Fruit fly (Drosophila melanogaster): ENCODE measurements around the gene CG33303.
A peak's percentile ranks its signal among the peaks of the same experiment; 100 is the strongest.

Gene CG33303

DNA sequence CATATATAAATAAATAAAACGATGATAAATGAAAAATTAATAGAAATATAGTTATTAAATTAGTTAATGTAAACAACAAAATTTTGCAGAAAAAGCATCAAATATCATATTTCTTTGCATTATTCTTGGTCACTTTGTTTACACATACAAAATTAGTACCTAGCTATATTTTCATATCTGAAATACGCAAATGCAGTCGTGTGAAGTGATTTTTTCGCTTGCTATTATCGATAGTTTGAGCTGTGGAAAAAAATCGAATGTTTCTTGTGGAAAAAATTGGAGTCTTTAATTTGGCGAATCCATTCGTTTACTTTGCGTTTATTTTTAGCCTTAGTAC lies 20.9 kb upstream of the CG33303 start, which contains the start of gene Cnot4 (continued):
- TF ChIP-seq Sry-δ (GFP tag; optimal IDR thresholded peaks at IDR 0.05) (peak; percentile 61), Hsf (GFP tag; optimal IDR thresholded peaks at IDR 0.05) (no peak), CG8089 (GFP tag; optimal IDR thresholded peaks at IDR 0.05) (no peak), psq (GFP tag; optimal IDR thresholded peaks at IDR 0.05) (no peak), CG6765 (GFP tag; optimal IDR thresholded peaks at IDR 0.05) (no peak), CG14441 (GFP tag; IDR thresholded peaks at IDR 0.05) (no peak), MBD-R2 (GFP tag; IDR thresholded peaks at IDR 0.05) (no peak), abd-A (tag; optimal IDR thresholded peaks at IDR 0.05) (no peak)

dm6 chr2L:10395642-10396487 lies 20.3 kb upstream of the CG33303 start, which contains the start of gene Mdh1:
Gene Mdh1, minus strand, starts transcription at chr2L:10396332.
- TF ChIP-seq exex (tag; optimal IDR thresholded peaks at IDR 0.05) (peak; percentile 19), croc (GFP tag; conservative IDR thresholded peaks at IDR 0.05) (no peak), pum (GFP tag; optimal IDR thresholded peaks at IDR 0.05) (no peak), sens (GFP tag) (peak; percentile 75), CoRest (tag; optimal IDR thresholded peaks at IDR 0.05) (no peak), Nf-YB (GFP tag; optimal IDR thresholded peaks at IDR 0.05) (peak; percentile 6), phol (tag; optimal IDR thresholded peaks at IDR 0.05) (peak; percentile 25), pzg (GFP tag; optimal IDR thresholded peaks at IDR 0.05) (peak; percentile 35), slou (GFP tag; optimal IDR thresholded peaks at IDR 0.05) (no peak), Scr (GFP tag; IDR thresholded peaks at IDR 0.05; ENCODE audit: partially characterized antibody) (0 out of 2 replicates have a peak, but pooled peaks have one; percentile 35), CG5953 (GFP tag; IDR thresholded peaks at IDR 0.05) (no peak), Sry-δ (GFP tag; optimal IDR thresholded peaks at IDR 0.05) (peak; percentile 53), CG6654 (GFP tag; optimal IDR thresholded peaks at IDR 0.05) (no peak), Meics (GFP tag; optimal IDR thresholded peaks at IDR 0.05) (no peak), CG10565 (GFP tag; optimal IDR thresholded peaks at IDR 0.05) (no peak), Usf (GFP tag; optimal IDR thresholded peaks at IDR 0.05) (no peak), Nf-YC (tag; optimal IDR thresholded peaks at IDR 0.05) (peak; percentile 29), Dref (GFP tag; IDR thresholded peaks at IDR 0.05) (peak; percentile 58), lmd (GFP tag; IDR thresholded peaks at IDR 0.05) (no peak), vvl (GFP tag; IDR thresholded peaks at IDR 0.05) (peak; percentile 7; the same call in 1 of the 2 replicates), CG30403 (GFP tag; optimal IDR thresholded peaks at IDR 0.05) (no peak), CG3995 (GFP tag; optimal IDR thresholded peaks at IDR 0.05) (peak; percentile 99), Dp (GFP tag; optimal IDR thresholded peaks at IDR 0.05) (peak; percentile 1), Pdp1 (GFP tag; optimal IDR thresholded peaks at IDR 0.05) (peak in 1 of 2 experiments; percentile 88), Elba2 (GFP tag; optimal IDR thresholded peaks at IDR 0.05) (peak; percentile 92), Side (GFP tag; optimal IDR thresholded peaks at IDR 0.05) (no peak), Rx (GFP tag; IDR thresholded peaks at IDR 0.05) (no peak), CG1792 (GFP tag; optimal IDR thresholded peaks at IDR 0.05) (no peak), CG11560 (tag; IDR thresholded peaks at IDR 0.05) (peak; percentile 97), seq (GFP tag; IDR thresholded peaks at IDR 0.05) (no peak), sqz (GFP tag; optimal IDR thresholded peaks at IDR 0.05) (no peak), btn (GFP tag; optimal IDR thresholded peaks at IDR 0.05) (no peak), az2 (GFP tag; optimal IDR thresholded peaks at IDR 0.05) (peak; percentile 8), CG9437 (GFP tag; optimal IDR thresholded peaks at IDR 0.05) (peak; percentile 63), crol (GFP tag; IDR thresholded peaks at IDR 0.05) (no peak), Mrtf (GFP tag; IDR thresholded peaks at IDR 0.05) (no peak), CG17186 (GFP tag; optimal IDR thresholded peaks at IDR 0.05) (peak; percentile 35), lilli (GFP tag; optimal IDR thresholded peaks at IDR 0.05) (no peak), corto (GFP tag; optimal IDR thresholded peaks at IDR 0.05) (peak; percentile 34), CG31441 (GFP tag; IDR thresholded peaks at IDR 0.05) (peak; percentile 97), nom (GFP tag; optimal IDR thresholded peaks at IDR 0.05) (peak; percentile 52), CG34422 (GFP tag; IDR thresholded peaks at IDR 0.05) (peak; percentile 53; the same call in 1 of the 3 replicates)

Data from whole organism, embryonic.